Worm (Caenorhabditis elegans): ENCODE data around the gene dnj-23.

Gene dnj-23

DNA sequence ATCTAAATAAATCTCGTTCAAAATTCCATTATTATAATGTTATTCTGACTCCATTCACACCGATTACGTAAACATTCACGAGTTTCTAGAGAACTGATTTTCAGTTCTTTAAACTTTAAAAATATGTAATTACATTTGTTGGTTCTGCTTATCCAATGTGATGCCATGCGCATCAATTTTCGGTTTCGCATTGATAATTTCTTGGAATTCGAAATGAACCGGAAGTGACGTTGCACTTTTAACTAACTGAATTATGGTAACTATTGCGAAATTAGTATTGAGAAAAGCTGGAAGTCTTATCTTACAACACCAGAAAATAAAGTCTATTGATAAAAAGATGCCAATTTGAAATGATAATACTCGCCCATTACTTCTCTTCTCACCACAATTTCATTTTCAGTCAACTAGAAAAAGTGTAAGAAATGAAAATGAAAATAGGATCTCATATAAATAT is 9.4 kb upstream of the dnj-23 start:
- peak; percentile 1 for TF ChIP-seq nhr-129 (tag; optimal IDR thresholded peaks at IDR 0.05)
- TF ChIP-seq mdl-1 (tag; optimal IDR thresholded peaks at IDR 0.05) = no peak
- TF ChIP-seq ztf-4 (tag; optimal IDR thresholded peaks at IDR 0.05) = peak; percentile 46
- TF ChIP-seq lsy-2 (tag; optimal IDR thresholded peaks at IDR 0.05) = peak; percentile 5 to 56
- peak; percentile 78 for TF ChIP-seq nhr-21 (tag; optimal IDR thresholded peaks at IDR 0.05)
- peak; percentile 47 for TF ChIP-seq crh-2 (tag; optimal IDR thresholded peaks at IDR 0.05)
- peak; percentile 30 for TF ChIP-seq zag-1 (tag; optimal IDR thresholded peaks at IDR 0.05)
- peak; percentile 92 for TF ChIP-seq fos-1 (tag; optimal IDR thresholded peaks at IDR 0.05)
- TF ChIP-seq C34F6.9 (tag; optimal IDR thresholded peaks at IDR 0.05) = peak; percentile 22
- TF ChIP-seq skn-1 (tag; optimal IDR thresholded peaks at IDR 0.05) = no peak
- TF ChIP-seq nhr-6 (tag; optimal IDR thresholded peaks at IDR 0.05) = peak; percentile 6
- peak; percentile 25 for TF ChIP-seq dmd-4 (tag; optimal IDR thresholded peaks at IDR 0.05)
- peak; percentile 80 for TF ChIP-seq sma-9 (GFP tag; optimal IDR thresholded peaks at IDR 0.05)
- no peak for TF ChIP-seq sma-9 (tag; optimal IDR thresholded peaks at IDR 0.05)
- no peak for TF ChIP-seq sem-4 (tag; optimal IDR thresholded peaks at IDR 0.05)

- TF ChIP-seq fos-1 (tag; optimal IDR thresholded peaks at IDR 0.05) (peak; percentile 99), skn-1 (tag; optimal IDR thresholded peaks at IDR 0.05) (no peak), nhr-129 (tag; optimal IDR thresholded peaks at IDR 0.05) (peak; percentile 35), ztf-11 (tag; optimal IDR thresholded peaks at IDR 0.05) (no peak), nhr-237 (tag; optimal IDR thresholded peaks at IDR 0.05) (no peak), ztf-1 (GFP tag; conservative IDR thresholded peaks at IDR 0.05) (no peak), lsy-2 (tag; optimal IDR thresholded peaks at IDR 0.05) (peak in 1 of 2 experiments; percentile 1)
Measured at ce11 chrII:9116404-9116803, 8.0 kb upstream of the dnj-23 start.

DNA sequence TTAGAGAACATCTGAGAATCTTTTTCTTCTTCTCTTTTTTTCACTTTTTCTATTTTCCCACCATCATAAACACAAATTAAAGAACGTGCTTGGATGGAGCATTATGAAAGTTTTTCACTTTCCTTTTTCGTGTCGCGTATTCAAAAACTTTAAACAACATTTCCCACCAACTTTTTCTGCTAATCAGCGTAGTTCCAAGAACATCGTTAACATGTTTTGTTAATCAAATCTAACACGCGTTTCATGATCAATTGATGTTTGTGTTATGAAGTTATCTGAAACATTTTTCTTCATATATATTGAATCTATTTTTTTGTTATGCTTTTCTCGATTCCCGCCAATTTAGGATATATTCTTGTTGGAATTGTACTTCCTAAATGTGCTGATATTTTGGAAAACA is 7.2 kb upstream of the dnj-23 start:
- TF ChIP-seq sma-9 (GFP tag; optimal IDR thresholded peaks at IDR 0.05) (peak; percentile 37), sma-9 (tag; optimal IDR thresholded peaks at IDR 0.05) (no peak), lsy-2 (tag; optimal IDR thresholded peaks at IDR 0.05) (peak in 1 of 2 experiments; percentile 43), mab-5 (tag; optimal IDR thresholded peaks at IDR 0.05) (no peak), crh-2 (tag; optimal IDR thresholded peaks at IDR 0.05) (peak; percentile 32), nhr-21 (tag; optimal IDR thresholded peaks at IDR 0.05) (peak; percentile 58), egl-27 (tag; optimal IDR thresholded peaks at IDR 0.05) (no peak)

ce11 chrII:9114972-9115371 is 6.6 kb upstream of the dnj-23 start:
- TF ChIP-seq unc-62 (GFP tag; optimal IDR thresholded peaks at IDR 0.05) (no peak), ztf-1 (GFP tag; conservative IDR thresholded peaks at IDR 0.05) (no peak), ztf-11 (tag; optimal IDR thresholded peaks at IDR 0.05) (no peak), lin-11 (tag; optimal IDR thresholded peaks at IDR 0.05) (no peak), fos-1 (tag; optimal IDR thresholded peaks at IDR 0.05) (no peak), nhr-11 (tag; optimal IDR thresholded peaks at IDR 0.05) (no peak), crh-2 (tag; optimal IDR thresholded peaks at IDR 0.05) (no peak), unc-39 (tag; optimal IDR thresholded peaks at IDR 0.05) (no peak), snpc-4 (tag; optimal IDR thresholded peaks at IDR 0.05) (no peak), sem-4 (tag; optimal IDR thresholded peaks at IDR 0.05) (no peak), ceh-82 (tag; optimal IDR thresholded peaks at IDR 0.05) (no peak), F13H6.1 (tag; optimal IDR thresholded peaks at IDR 0.05) (no peak), aly-2 (tag; optimal IDR thresholded peaks at IDR 0.05) (no peak), Y55F3AM.14 (GFP tag; optimal IDR thresholded peaks at IDR 0.05) (no peak)

DNA sequence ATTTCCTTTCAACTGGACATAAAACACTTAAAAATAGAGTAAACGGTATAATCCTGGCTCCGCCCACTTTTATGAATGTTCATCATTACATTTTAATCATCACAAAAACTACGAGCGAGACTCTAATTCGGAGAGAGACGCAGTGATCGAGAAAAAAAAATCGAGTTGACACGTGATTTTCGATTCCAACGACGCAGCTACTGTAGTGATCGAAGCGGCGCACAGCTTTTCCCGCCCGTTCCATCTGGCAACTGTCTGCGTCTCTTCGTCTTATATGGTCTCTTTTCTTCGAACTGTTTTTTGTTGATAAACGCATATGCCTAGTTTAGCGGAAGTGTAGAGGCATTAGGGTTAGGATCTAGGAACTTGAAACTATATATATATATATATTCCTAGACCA is 5.4 kb upstream of the dnj-23 start:
- TF ChIP-seq fos-1 (tag; optimal IDR thresholded peaks at IDR 0.05) (peak; percentile 68), snpc-4 (tag; optimal IDR thresholded peaks at IDR 0.05) (no peak), nhr-11 (tag; optimal IDR thresholded peaks at IDR 0.05) (no peak), crh-2 (tag; optimal IDR thresholded peaks at IDR 0.05) (peak; percentile 41), blmp-1 (tag; optimal IDR thresholded peaks at IDR 0.05; ENCODE audit: insufficient read depth) (peak; percentile 69), ZK546.5 (tag; optimal IDR thresholded peaks at IDR 0.05) (no peak), lin-11 (tag; optimal IDR thresholded peaks at IDR 0.05) (no peak), F13H6.1 (tag; optimal IDR thresholded peaks at IDR 0.05) (peak; percentile 36), sma-9 (GFP tag; optimal IDR thresholded peaks at IDR 0.05) (peak; percentile 46), sma-9 (tag; optimal IDR thresholded peaks at IDR 0.05) (no peak), unc-62 (GFP tag; optimal IDR thresholded peaks at IDR 0.05) (no peak), lin-13 (GFP tag; optimal IDR thresholded peaks at IDR 0.05) (no peak), egl-27 (tag; optimal IDR thresholded peaks at IDR 0.05) (no peak)
